Fruit fly (Drosophila melanogaster) whole organism, embryonic: Measurements from ENCODE around the gene Mitf.
A peak's percentile ranks its signal among the peaks of the same experiment; 100 is the strongest.

Experiments
- Atf6 ChIP-seq: fragments of 200-800 bp; sonication (Bioruptor generic); IDR thresholded peaks from 2 replicates; pipeline ENCODE4 v1.3.6; 2022; ENCODE audit warnings: missing biosample characterization, missing genetic modification characterization
- CG10654 ChIP-seq: fragments of 200-800 bp; sonication (Bioruptor generic); optimal IDR thresholded peaks from 2 replicates; lab custom pipeline; 2016; ENCODE audit warnings: missing biosample characterization, missing genetic modification characterization
- CG11723 ChIP-seq: fragments of 200-800 bp; sonication (Bioruptor generic); optimal IDR thresholded peaks from 2 replicates; lab custom pipeline; 2017; ENCODE audit warnings: missing biosample characterization, mild to moderate bottlenecking, missing genetic modification characterization
- CG13424 ChIP-seq: fragments of 200-800 bp; sonication (Bioruptor generic); optimal IDR thresholded peaks from 2 replicates; lab custom pipeline; 2019; ENCODE audit warnings: missing biosample characterization, mild to moderate bottlenecking, missing genetic modification characterization, moderate library complexity
- CG15696 ChIP-seq: fragments of 200-800 bp; sonication (Bioruptor generic); optimal IDR thresholded peaks from 2 replicates; lab custom pipeline; 2019; ENCODE audit warnings: missing biosample characterization, mild to moderate bottlenecking, missing genetic modification characterization, moderate library complexity
- CG17385 ChIP-seq: fragments of 200-800 bp; sonication (Bioruptor generic); optimal IDR thresholded peaks from 3 replicates; lab custom pipeline; 2018; ENCODE audit warnings: missing biosample characterization, mild to moderate bottlenecking, missing genetic modification characterization
- CG17802 ChIP-seq: fragments of 200-800 bp; sonication (Bioruptor generic); optimal IDR thresholded peaks from 2 replicates; lab custom pipeline; 2018; ENCODE audit warnings: missing biosample characterization, mild to moderate bottlenecking, missing genetic modification characterization, moderate library complexity
- CG18262 ChIP-seq: fragments of 200-800 bp; optimal IDR thresholded peaks from 3 replicates; lab custom pipeline; 2019; ENCODE audit warnings: missing biosample characterization, mild to moderate bottlenecking, missing genetic modification characterization, moderate library complexity
- CG18619 ChIP-seq: fragments of 200-800 bp; sonication (Bioruptor generic); optimal IDR thresholded peaks from 3 replicates; lab custom pipeline; 2017; ENCODE audit warnings: missing biosample characterization, mild to moderate bottlenecking, missing genetic modification characterization
- CG18764 ChIP-seq: fragments of 200-800 bp; sonication (Bioruptor generic); optimal IDR thresholded peaks from 3 replicates; lab custom pipeline; 2016; ENCODE audit warnings: missing biosample characterization, missing genetic modification characterization
- CG2120 ChIP-seq: fragments of 200-800 bp; sonication (Bioruptor generic); optimal IDR thresholded peaks from 3 replicates; lab custom pipeline; 2016; ENCODE audit warnings: missing biosample characterization, missing genetic modification characterization
- CG31224 ChIP-seq: fragments of 200-800 bp; sonication (Bioruptor generic); IDR thresholded peaks from 2 replicates; pipeline ENCODE4 v1.3.6; 2022; ENCODE audit warnings: missing biosample characterization, missing genetic modification characterization
- CG31365 ChIP-seq: fragments of 200-800 bp; sonication (Bioruptor generic); optimal IDR thresholded peaks from 2 replicates; lab custom pipeline; 2018; ENCODE audit warnings: missing biosample characterization, mild to moderate bottlenecking, missing genetic modification characterization
- CG32767 ChIP-seq: fragments of 200-800 bp; sonication (Bioruptor generic); IDR thresholded peaks from 2 replicates; pipeline ENCODE4 v1.3.6; 2022; ENCODE audit warnings: missing biosample characterization, missing genetic modification characterization
- CG32772 ChIP-seq: fragments of 200-800 bp; sonication (Bioruptor generic); IDR thresholded peaks from 2 replicates; pipeline ENCODE4 v1.3.6; 2022; ENCODE audit warnings: missing biosample characterization, missing genetic modification characterization
- CG4328 ChIP-seq: fragments of 200-800 bp; sonication (Bioruptor generic); optimal IDR thresholded peaks from 3 replicates; lab custom pipeline; 2017; ENCODE audit warnings: missing biosample characterization, missing genetic modification reagents, missing genetic modification characterization
- CG4617 ChIP-seq: fragments of 200-800 bp; sonication (Bioruptor generic); optimal IDR thresholded peaks from 3 replicates; lab custom pipeline; 2016; ENCODE audit warnings: missing biosample characterization, missing genetic modification characterization, borderline replicate concordance
- CG5953 ChIP-seq: fragments of 200-800 bp; sonication (Bioruptor generic); IDR thresholded peaks from 2 replicates; pipeline ENCODE4 v1.3.6; 2022; ENCODE audit warnings: missing biosample characterization, missing genetic modification characterization
- CG9609 ChIP-seq: fragments of 200-800 bp; sonication (Bioruptor generic); optimal IDR thresholded peaks from 3 replicates; lab custom pipeline; 2016; ENCODE audit warnings: missing biosample characterization, missing genetic modification characterization
- CG9797 ChIP-seq: fragments of 200-800 bp; sonication (Bioruptor generic); optimal IDR thresholded peaks from 3 replicates; lab custom pipeline; 2018; ENCODE audit warnings: missing biosample characterization, mild to moderate bottlenecking, missing genetic modification characterization
- D19A ChIP-seq: fragments of 200-800 bp; optimal IDR thresholded peaks from 3 replicates; lab custom pipeline; 2019; ENCODE audit warnings: missing biosample characterization, mild to moderate bottlenecking, missing genetic modification characterization, moderate library complexity
- Dad ChIP-seq: fragments of 200-800 bp; sonication (Bioruptor generic); optimal IDR thresholded peaks from 3 replicates; lab custom pipeline; 2016; ENCODE audit warnings: missing biosample characterization, missing genetic modification characterization
- Deaf1 ChIP-seq: fragments of 200-800 bp; optimal IDR thresholded peaks from 3 replicates; lab custom pipeline; 2019; ENCODE audit warnings: missing biosample characterization, mild to moderate bottlenecking, missing genetic modification characterization, moderate library complexity
- Dip2 ChIP-seq: fragments of 200-800 bp; sonication (Bioruptor generic); IDR thresholded peaks from 2 replicates; pipeline ENCODE4 v1.3.6; 2022; ENCODE audit warnings: missing biosample characterization, missing genetic modification characterization
- Doc3 ChIP-seq: fragments of 200-800 bp; sonication (Bioruptor generic); IDR thresholded peaks from 3 replicates; pipeline ENCODE4 v1.3.6; 2022; ENCODE audit warnings: missing biosample characterization, missing genetic modification characterization; ENCODE audit not compliant: partially characterized antibody
- E2f2 ChIP-seq: fragments of 200-800 bp; sonication (Bioruptor generic); IDR thresholded peaks from 2 replicates; pipeline ENCODE4 v1.3.6; 2022; ENCODE audit warnings: missing biosample characterization, missing genetic modification characterization
- Ets65A ChIP-seq: fragments of 200-800 bp; sonication (Bioruptor generic); peaks from one replicate; lab custom pipeline; 2016; ENCODE audit warnings: missing biosample characterization, missing genetic modification characterization
- Ets97D ChIP-seq: fragments of 200-800 bp; sonication (Bioruptor generic); optimal IDR thresholded peaks from 3 replicates; lab custom pipeline; 2016; ENCODE audit warnings: missing biosample characterization, missing genetic modification characterization
- Fer1 ChIP-seq: fragments of 200-800 bp; sonication (Bioruptor generic); optimal IDR thresholded peaks from 2 replicates; lab custom pipeline; 2017; ENCODE audit warnings: missing biosample characterization, mild to moderate bottlenecking, missing genetic modification characterization
- H2.0 ChIP-seq: fragments of 200-800 bp; sonication (Bioruptor generic); IDR thresholded peaks from 2 replicates; pipeline ENCODE4 v1.3.6; 2022; ENCODE audit warnings: missing biosample characterization, missing genetic modification characterization
- Hr78 ChIP-seq, 2 experiments: fragments of 200-800 bp in 1 of 2; fragments of >200 bp in 1 of 2; sonication (Bioruptor generic) in 1 of 2; optimal IDR thresholded peaks; 2 replicates each; lab custom pipeline; 2017 to 2019; ENCODE audit warnings: missing biosample characterization in 2 of 2, missing genetic modification characterization in 2 of 2, mild to moderate bottlenecking in 1 of 2, moderate library complexity in 1 of 2
- Max ChIP-seq: fragments of 200-800 bp; sonication (Bioruptor generic); optimal IDR thresholded peaks from 2 replicates; lab custom pipeline; 2016; ENCODE audit warnings: missing biosample characterization, mild to moderate bottlenecking, missing genetic modification characterization
- NK7.1 ChIP-seq: fragments of 200-800 bp; sonication (Bioruptor generic); optimal IDR thresholded peaks from 3 replicates; lab custom pipeline; 2016; ENCODE audit warnings: missing biosample characterization, missing genetic modification characterization
- Oli ChIP-seq: fragments of 200-800 bp; sonication (Bioruptor generic); optimal IDR thresholded peaks from 2 replicates; lab custom pipeline; 2018; ENCODE audit warnings: missing biosample characterization, mild to moderate bottlenecking, missing genetic modification characterization, moderate library complexity
- Sox100B ChIP-seq: fragments of 200-800 bp; sonication (Bioruptor generic); optimal IDR thresholded peaks from 3 replicates; lab custom pipeline; 2018; ENCODE audit warnings: missing biosample characterization, mild to moderate bottlenecking, missing genetic modification characterization
- Tbp ChIP-seq: fragments of >200 bp; optimal IDR thresholded peaks from 2 replicates; lab custom pipeline; 2018; ENCODE audit warnings: missing biosample characterization, missing genetic modification characterization
- ci ChIP-seq: fragments of 200-800 bp; sonication (Bioruptor generic); IDR thresholded peaks from 3 replicates; pipeline ENCODE4 v1.3.6; 2022; ENCODE audit warnings: missing biosample characterization, missing genetic modification characterization
- croc ChIP-seq: fragments of 200-800 bp; sonication (Bioruptor generic); conservative IDR thresholded peaks from 3 replicates; pipeline ENCODE4 v1.3.6; 2022; ENCODE audit warnings: missing biosample characterization, missing genetic modification characterization
- lmd ChIP-seq: fragments of 200-800 bp; sonication (Bioruptor generic); IDR thresholded peaks from 2 replicates; pipeline ENCODE4 v1.3.6; 2022; ENCODE audit warnings: missing biosample characterization, missing genetic modification characterization
- luna ChIP-seq: fragments of 200-800 bp; sonication (Bioruptor generic); optimal IDR thresholded peaks from 2 replicates; lab custom pipeline; 2016; ENCODE audit warnings: missing biosample characterization, missing genetic modification characterization
- nmo ChIP-seq: fragments of 200-800 bp; sonication (Bioruptor generic); optimal IDR thresholded peaks from 2 replicates; lab custom pipeline; 2018; ENCODE audit warnings: missing biosample characterization, mild to moderate bottlenecking, missing genetic modification characterization, moderate library complexity
- oc ChIP-seq: fragments of 200-800 bp; sonication (Bioruptor generic); optimal IDR thresholded peaks from 2 replicates; lab custom pipeline; 2018; ENCODE audit warnings: missing biosample characterization, mild to moderate bottlenecking, missing genetic modification characterization, moderate library complexity
- odd ChIP-seq: fragments of 200-800 bp; sonication (Bioruptor generic); optimal IDR thresholded peaks from 2 replicates; lab custom pipeline; 2017; ENCODE audit warnings: missing biosample characterization, mild to moderate bottlenecking, missing genetic modification characterization
- ranshi ChIP-seq: fragments of 200-800 bp; sonication (Bioruptor generic); IDR thresholded peaks from 2 replicates; pipeline ENCODE4 v1.3.6; 2022; ENCODE audit warnings: missing biosample characterization, missing genetic modification characterization
- rib ChIP-seq: fragments of 200-800 bp; sonication (Bioruptor generic); IDR thresholded peaks from 2 replicates; pipeline ENCODE4 v1.3.6; 2022; ENCODE audit warnings: missing biosample characterization, missing genetic modification characterization
- row ChIP-seq: fragments of 200-800 bp; sonication (Bioruptor generic); IDR thresholded peaks from 3 replicates; pipeline ENCODE4 v1.3.6; 2022; ENCODE audit warnings: missing biosample characterization, missing genetic modification characterization
- sima ChIP-seq: fragments of 200-800 bp; sonication (Bioruptor generic); optimal IDR thresholded peaks from 2 replicates; lab custom pipeline; 2016; ENCODE audit warnings: missing biosample characterization, missing genetic modification characterization
- so ChIP-seq: fragments of 200-800 bp; sonication (Bioruptor generic); IDR thresholded peaks from 3 replicates; pipeline ENCODE4 v1.3.6; 2022; ENCODE audit warnings: missing biosample characterization, missing genetic modification characterization
- tll ChIP-seq, 2 experiments: fragments of 200-800 bp in 1 of 2; fragments of >200 bp in 1 of 2; sonication (Bioruptor generic) in 1 of 2; optimal IDR thresholded peaks; 2 replicates each; lab custom pipeline; 2017 to 2019; ENCODE audit warnings: missing biosample characterization in 2 of 2, missing genetic modification characterization in 2 of 2, mild to moderate bottlenecking in 1 of 2, moderate library complexity in 1 of 2
- zen2 ChIP-seq: fragments of 200-800 bp; sonication (Bioruptor generic); IDR thresholded peaks from 3 replicates; pipeline ENCODE4 v1.3.6; 2022; ENCODE audit warnings: missing biosample characterization, missing genetic modification characterization; ENCODE audit not compliant: partially characterized antibody

Mitf gene

DNA sequence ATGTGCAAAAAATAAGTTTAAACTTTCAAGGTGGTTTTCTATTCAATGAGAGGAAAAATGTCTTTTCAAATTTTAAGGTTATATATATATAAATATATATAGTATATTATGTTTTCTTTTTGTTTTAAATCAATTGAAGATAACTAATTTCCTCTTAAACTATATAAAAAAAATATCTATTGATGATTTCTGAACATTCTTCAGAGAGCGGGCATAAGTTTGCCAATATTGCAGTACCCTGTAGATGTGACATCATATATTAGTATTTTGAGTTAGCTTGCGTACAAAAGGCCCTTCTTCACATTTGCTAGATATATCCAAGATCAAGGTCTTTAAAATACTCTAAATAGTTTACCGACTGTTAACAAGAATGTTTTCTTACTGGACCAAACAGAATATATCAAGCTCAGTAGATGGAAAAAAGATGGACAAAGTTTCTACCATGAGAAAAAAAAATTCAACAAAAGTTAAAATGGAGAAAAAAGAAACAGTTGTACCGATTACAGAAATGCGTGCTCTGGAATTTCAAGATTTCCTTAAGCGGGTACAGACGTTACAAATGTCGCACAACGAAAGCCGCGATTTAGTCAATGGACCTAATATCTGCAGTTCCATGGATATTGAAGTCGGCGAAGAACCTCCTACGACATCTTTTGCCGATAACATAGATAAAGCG is 20.2 kb downstream of the Mitf start (continued):
- TF ChIP-seq CG32767 (no peak), oc (no peak), rib (GFP tag; lab: Robert Waterston, UW) (0 out of 2 replicates have a peak, but pooled peaks have one; percentile 10), sima (GFP tag; lab: Kevin White, UChicago) (no peak), Ets65A (GFP tag; lab: Kevin White, UChicago) (no peak), Tbp (GFP tag; lab: Kevin White, UChicago) (no peak), zen2 (GFP tag; lab: Robert Waterston, UW) (no peak), Doc3 (GFP tag; lab: Robert Waterston, UW) (no peak), CG13424 (tag; lab: Kevin White, UChicago) (peak; percentile 32), Oli (tag; lab: Kevin White, UChicago) (no peak), so (GFP tag; lab: Robert Waterston, UW) (no peak), CG11723 (GFP tag; lab: Kevin White, UChicago) (peak; percentile 79), odd (GFP tag; lab: Kevin White, UChicago) (no peak), CG18619 (GFP tag; lab: Kevin White, UChicago) (no peak), luna (GFP tag; lab: Kevin White, UChicago) (no peak), Hr78 (GFP tag; optimal IDR thresholded peaks at IDR 0.05; lab: Kevin White, UChicago) (no peak), nmo (GFP tag; lab: Kevin White, UChicago) (no peak), Fer1 (GFP tag; lab: Kevin White, UChicago) (peak; percentile 19), CG9609 (GFP tag; lab: Kevin White, UChicago) (no peak), CG5953 (GFP tag; lab: Robert Waterston, UW) (no peak), ranshi (GFP tag; lab: Robert Waterston, UW) (no peak), CG15696 (no peak), Deaf1 (tag; lab: Kevin White, UChicago) (no peak), CG4328 (peak; percentile 38), CG31224 (GFP tag; lab: Robert Waterston, UW) (no peak), NK7.1 (GFP tag; lab: Kevin White, UChicago) (no peak), Dad (no peak), CG17802 (no peak), ci (GFP tag; lab: Robert Waterston, UW) (no peak), CG4617 (no peak), croc (GFP tag; lab: Robert Waterston, UW) (no peak), CG2120 (GFP tag; lab: Kevin White, UChicago) (peak; percentile 24), lmd (GFP tag; lab: Robert Waterston, UW) (no peak), E2f2 (GFP tag; lab: Robert Waterston, UW) (0 out of 2 replicates have a peak, but pooled peaks have one; percentile 6), tll (GFP tag; optimal IDR thresholded peaks at IDR 0.05; lab: Kevin White, UChicago) (no peak), Sox100B (GFP tag; lab: Kevin White, UChicago) (peak; percentile 76), D19A (tag; lab: Kevin White, UChicago) (peak; percentile 10), CG32772 (no peak), Atf6 (GFP tag; lab: Robert Waterston, UW) (no peak), CG18262 (no peak), CG31365 (tag; lab: Kevin White, UChicago) (no peak), CG17385 (GFP tag; lab: Kevin White, UChicago) (peak; percentile 50), CG10654 (GFP tag; lab: Kevin White, UChicago) (no peak), row (no peak; the same call in 2 of the 3 replicates), Dip2 (GFP tag; lab: Robert Waterston, UW) (no peak), CG18764 (GFP tag; lab: Kevin White, UChicago) (peak; percentile 19), Ets97D (GFP tag; lab: Kevin White, UChicago) (no peak), Max (GFP tag; lab: Kevin White, UChicago) (peak; percentile 29), CG9797 (GFP tag; lab: Kevin White, UChicago) (no peak), H2.0 (GFP tag; lab: Robert Waterston, UW) (no peak)
